Fruit fly (Drosophila melanogaster): Measurements from ENCODE around the gene CG3719.

The CG3719 gene

DNA sequence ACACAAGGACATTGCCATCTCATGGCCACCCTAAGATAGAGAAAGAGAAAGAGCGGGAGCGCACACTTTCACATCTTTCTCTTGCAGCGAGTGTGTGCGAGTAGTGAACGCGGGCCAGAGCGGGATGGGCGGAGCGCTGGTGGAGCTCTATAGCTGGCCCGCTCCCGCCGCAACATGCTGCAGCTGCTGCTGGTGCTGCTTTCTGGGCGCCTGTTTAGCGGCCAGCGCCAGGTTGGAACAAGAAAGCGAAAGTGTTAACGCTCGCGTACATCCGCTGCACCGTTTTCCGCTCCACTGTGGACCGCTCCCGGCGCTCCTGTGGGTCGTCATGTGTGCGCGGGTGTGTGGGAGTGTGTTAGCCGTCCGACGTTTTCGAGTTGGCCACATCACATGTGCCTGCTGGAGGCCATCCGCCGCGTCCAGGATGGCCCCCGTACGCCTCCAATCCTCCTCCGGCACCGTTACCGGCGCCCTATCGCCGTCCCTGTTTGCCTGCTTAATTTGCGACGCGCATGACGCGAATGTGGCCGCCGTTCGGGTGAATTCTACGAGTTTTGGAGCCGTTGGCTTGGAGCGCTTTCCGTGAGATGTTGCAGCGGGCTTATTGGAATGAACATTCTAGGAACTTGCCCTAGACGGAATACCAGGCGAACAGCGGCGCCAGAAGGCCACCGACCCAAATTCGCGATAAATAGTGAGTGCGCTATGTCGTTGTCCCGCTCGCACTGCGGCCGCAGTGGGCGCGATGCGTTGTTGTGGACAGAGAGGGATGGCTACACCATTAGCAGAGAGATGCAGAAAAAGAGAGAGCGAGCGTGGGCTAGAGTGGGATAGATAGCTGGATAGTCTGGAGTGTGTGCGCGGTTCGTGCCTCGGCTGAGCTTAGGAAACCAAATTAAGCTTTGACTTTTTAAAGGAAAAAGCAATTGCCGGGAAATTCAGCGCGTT, 19.1 kb upstream of the CG3719 start (continued):
- TF ChIP-seq CG15479 (GFP tag; optimal IDR thresholded peaks at IDR 0.05) (no peak), TFAM (GFP tag; optimal IDR thresholded peaks at IDR 0.05) (no peak), CG10979 (tag; optimal IDR thresholded peaks at IDR 0.05) (no peak), CG12236 (GFP tag; optimal IDR thresholded peaks at IDR 0.05) (no peak), tap (tag; optimal IDR thresholded peaks at IDR 0.05) (no peak), stwl (tag; optimal IDR thresholded peaks at IDR 0.05) (peak; percentile 27), Elba2 (GFP tag; optimal IDR thresholded peaks at IDR 0.05) (peak; percentile 12), seq (GFP tag; IDR thresholded peaks at IDR 0.05) (no peak), mam (GFP tag; optimal IDR thresholded peaks at IDR 0.05) (no peak), HLH3B (GFP tag; IDR thresholded peaks at IDR 0.05) (no peak), ewg (GFP tag; optimal IDR thresholded peaks at IDR 0.05) (peak; percentile 45), unc-4 (GFP tag; IDR thresholded peaks at IDR 0.05; ENCODE audit: partially characterized antibody) (peak; percentile 36; the same call in 1 of the 2 replicates), CG7987 (GFP tag; optimal IDR thresholded peaks at IDR 0.05) (no peak), bsh (GFP tag; optimal IDR thresholded peaks at IDR 0.05) (no peak), ap (GFP tag; IDR thresholded peaks at IDR 0.05) (no peak), Lim3 (GFP tag; IDR thresholded peaks at IDR 0.05) (no peak), insv (GFP tag; optimal IDR thresholded peaks at IDR 0.05) (peak in 1 of 2 experiments; percentile 65), Hr3 (GFP tag; optimal IDR thresholded peaks at IDR 0.05) (peak; percentile 86), ara (GFP tag; IDR thresholded peaks at IDR 0.05) (0 out of 2 replicates have a peak, but pooled peaks have one; percentile 13), bowl (GFP tag; IDR thresholded peaks at IDR 0.05) (no peak), CG18011 (GFP tag; optimal IDR thresholded peaks at IDR 0.05) (peak; percentile 14), CG7556 (GFP tag; optimal IDR thresholded peaks at IDR 0.05) (no peak), Atf3 (GFP tag; optimal IDR thresholded peaks at IDR 0.05) (no peak), CG16813 (GFP tag; IDR thresholded peaks at IDR 0.05; ENCODE audit: partially characterized antibody) (no peak), CG17328 (GFP tag; IDR thresholded peaks at IDR 0.05) (peak; percentile 13; the same call in 1 of the 2 replicates), CG6689 (GFP tag; IDR thresholded peaks at IDR 0.05) (no peak; the same call in 1 of the 2 replicates), CG12071 (GFP tag; optimal IDR thresholded peaks at IDR 0.05) (no peak), grn (GFP tag; optimal IDR thresholded peaks at IDR 0.05) (no peak), D19A (tag; optimal IDR thresholded peaks at IDR 0.05) (no peak), run (tag; optimal IDR thresholded peaks at IDR 0.05) (no peak), Camta (GFP tag; optimal IDR thresholded peaks at IDR 0.05) (no peak), CG2875 (GFP tag; optimal IDR thresholded peaks at IDR 0.05) (no peak), psq (GFP tag; optimal IDR thresholded peaks at IDR 0.05) (no peak)

- TF ChIP-seq Gsc (GFP tag; IDR thresholded peaks at IDR 0.05) = peak; percentile 60; the same call in 1 of the 2 replicates
- TF ChIP-seq CG8281 (tag; optimal IDR thresholded peaks at IDR 0.05) = no peak
- TF ChIP-seq NK7.1 (GFP tag; optimal IDR thresholded peaks at IDR 0.05) = no peak
- TF ChIP-seq CG8924 (tag; optimal IDR thresholded peaks at IDR 0.05) = peak; percentile 26
- peak; percentile 50; the same call in 1 of the 2 replicates for TF ChIP-seq CG11696 (GFP tag; IDR thresholded peaks at IDR 0.05)
- no peak for TF ChIP-seq disco-r (GFP tag; optimal IDR thresholded peaks at IDR 0.05)
- peak; percentile 38 for TF ChIP-seq Camta (GFP tag; optimal IDR thresholded peaks at IDR 0.05)
- peak; percentile 70 for TF ChIP-seq Ada2b (GFP tag; IDR thresholded peaks at IDR 0.05)
- TF ChIP-seq lov (optimal IDR thresholded peaks at IDR 0.05) = no peak
- TF ChIP-seq lov (GFP tag; IDR thresholded peaks at IDR 0.05) = 0 out of 3 replicates have a peak, but pooled peaks have one; percentile 47
- TF ChIP-seq slp2 (GFP tag; optimal IDR thresholded peaks at IDR 0.05) = no peak
- peak; percentile 34 for TF ChIP-seq CG12659 (GFP tag; optimal IDR thresholded peaks at IDR 0.05)
- no peak for TF ChIP-seq CG15073 (GFP tag; optimal IDR thresholded peaks at IDR 0.05)
- TF ChIP-seq GATAe (GFP tag; conservative IDR thresholded peaks at IDR 0.05) = no peak
- peak; percentile 31; the same call in 1 of the 2 replicates for TF ChIP-seq ap (GFP tag; IDR thresholded peaks at IDR 0.05)
- no peak for TF ChIP-seq CG13287 (GFP tag; IDR thresholded peaks at IDR 0.05; ENCODE audit: partially characterized antibody)
- peak; percentile 87 for TF ChIP-seq dysf (GFP tag; IDR thresholded peaks at IDR 0.05)
- TF ChIP-seq mirr (GFP tag; optimal IDR thresholded peaks at IDR 0.05) = no peak
These were observed 18.3 kb upstream of the CG3719 start for dm6 chrX:1398455-1399055.

Measured in whole organism, embryonic.